Fruit fly (Drosophila melanogaster) whole organism, adult: ENCODE data around the gene CG43638.

ENCODE experiments used
- CG33017 ChIP-seq: fragments of 200-800 bp; sonication (Bioruptor generic); optimal IDR thresholded peaks from 2 replicates; lab custom pipeline; 2018; ENCODE audit warnings: missing biosample characterization, mild to moderate bottlenecking, missing genetic modification characterization, moderate library complexity
- cic ChIP-seq: fragments of 200-800 bp; sonication (Bioruptor generic); optimal IDR thresholded peaks from 2 replicates; lab custom pipeline; 2017; ENCODE audit warnings: missing biosample characterization, mild to moderate bottlenecking, missing genetic modification characterization, moderate library complexity
- pad ChIP-seq: fragments of 200-800 bp; sonication (Bioruptor generic); optimal IDR thresholded peaks from 3 replicates; lab custom pipeline; 2017; ENCODE audit warnings: missing biosample characterization, missing genetic modification characterization, mild to moderate bottlenecking, moderate library complexity, missing genetic modification reagents
- tj ChIP-seq: fragments of 200-800 bp; sonication (Bioruptor generic); optimal IDR thresholded peaks from 3 replicates; lab custom pipeline; 2017; ENCODE audit warnings: missing biosample characterization, mild to moderate bottlenecking, missing genetic modification characterization, moderate library complexity

DNA sequence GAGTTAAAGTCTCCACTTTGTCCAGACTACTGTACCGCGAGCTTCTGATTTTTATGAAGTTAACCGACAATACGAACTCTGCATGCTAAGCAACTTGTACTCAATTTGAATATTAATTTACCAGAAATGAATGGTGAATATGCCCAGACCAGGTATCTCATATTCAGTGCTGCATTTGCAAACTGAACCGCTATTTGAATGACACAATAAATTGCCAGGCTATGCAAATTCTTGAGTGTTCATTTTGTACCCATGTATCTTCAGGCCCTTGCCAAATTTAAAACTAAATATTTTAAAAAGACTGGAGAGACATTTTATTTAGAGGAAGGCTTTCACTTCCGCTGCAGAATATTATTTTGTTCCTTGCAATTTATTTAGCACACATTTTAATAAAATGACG is 16.4 kb upstream of the CG43638 start:
- TF ChIP-seq cic (GFP tag; lab: Kevin White, UChicago): no peak
- TF ChIP-seq CG33017: no peak
- peak; percentile 92 for TF ChIP-seq tj
- TF ChIP-seq pad (GFP tag; lab: Kevin White, UChicago): no peak
